Worm (Caenorhabditis elegans) whole organism, late embryonic: Measurements from ENCODE around the gene ttbk-8.2.

Experiments
- K02D7.2 ChIP-seq: sonication (generic microtip); optimal IDR thresholded peaks from 2 replicates; lab custom pipeline; 2017; ENCODE audit warnings: mild to moderate bottlenecking, missing genetic modification characterization, missing compliant biosample characterization
- ahr-1 ChIP-seq: sonication (generic microtip); optimal IDR thresholded peaks from 2 replicates; lab custom pipeline; 2016; ENCODE audit warnings: missing genetic modification characterization, missing compliant biosample characterization
- ama-1 ChIP-seq: fragments of 150-350 bp; optimal IDR thresholded peaks from 2 replicates; lab custom pipeline; 2014
- ceh-18 ChIP-seq: sonication (generic microtip); optimal IDR thresholded peaks from 2 replicates; lab custom pipeline; 2016; ENCODE audit warnings: missing genetic modification characterization, missing compliant biosample characterization
- ceh-19 ChIP-seq: fragments of 200-800 bp; sonication (Bioruptor generic); optimal IDR thresholded peaks from 2 replicates; lab custom pipeline; 2018; ENCODE audit warnings: mild to moderate bottlenecking, missing genetic modification characterization, missing compliant biosample characterization
- ets-4 ChIP-seq: sonication (generic microtip); optimal IDR thresholded peaks from 2 replicates; lab custom pipeline; 2016; ENCODE audit warnings: missing genetic modification characterization, missing compliant biosample characterization
- fkh-10 ChIP-seq: fragments of 150-350 bp; optimal IDR thresholded peaks from 2 replicates; lab custom pipeline; 2014; ENCODE audit warnings: missing biosample characterization, missing genetic modification reagents, missing genetic modification characterization
- lin-11 ChIP-seq: fragments of 200-800 bp; sonication (Bioruptor generic); optimal IDR thresholded peaks from 2 replicates; lab custom pipeline; 2018; ENCODE audit warnings: mild to moderate bottlenecking, missing genetic modification characterization, missing compliant biosample characterization
- nfya-1 ChIP-seq: sonication (generic microtip); optimal IDR thresholded peaks from 2 replicates; lab custom pipeline; 2017; ENCODE audit warnings: missing genetic modification characterization, mild to moderate bottlenecking, missing compliant biosample characterization, antibody characterized with exemption, moderate library complexity
- pha-4 ChIP-seq: fragments of 150-350 bp; optimal IDR thresholded peaks from 2 replicates; lab custom pipeline; 2018; ENCODE audit warnings: missing biosample characterization, missing genetic modification reagents, missing genetic modification characterization
- pqm-1 ChIP-seq: sonication (generic microtip); optimal IDR thresholded peaks from 2 replicates; lab custom pipeline; 2016; ENCODE audit warnings: missing genetic modification characterization, missing compliant biosample characterization
- tbx-7 ChIP-seq: sonication (generic microtip); optimal IDR thresholded peaks from 2 replicates; lab custom pipeline; 2016; ENCODE audit warnings: missing genotype, missing genetic modification characterization, missing compliant biosample characterization
- unc-55 ChIP-seq: sonication (generic microtip); optimal IDR thresholded peaks from 2 replicates; lab custom pipeline; 2017; ENCODE audit warnings: missing biosample characterization, missing genetic modification reagents, missing genetic modification characterization
- unc-86 ChIP-seq: sonication (generic microtip); optimal IDR thresholded peaks from 2 replicates; lab custom pipeline; 2016; ENCODE audit warnings: missing genetic modification characterization, missing compliant biosample characterization

- no peak for TF ChIP-seq ceh-18 (tag; lab: Kevin White, UChicago)
- TF ChIP-seq fkh-10 (GFP tag; lab: Kevin White, UChicago), result no peak
- no peak for TF ChIP-seq ahr-1 (tag; lab: Kevin White, UChicago)
- no peak for TF ChIP-seq K02D7.2
- no peak for TF ChIP-seq lin-11
- TF ChIP-seq ceh-19 (GFP tag; lab: Kevin White, UChicago), result no peak
- no peak for TF ChIP-seq unc-86 (tag; lab: Kevin White, UChicago)
- no peak for TF ChIP-seq pqm-1
- no peak for TF ChIP-seq ama-1
- TF ChIP-seq nfya-1 (tag; lab: Kevin White, UChicago), result no peak
- TF ChIP-seq pha-4 (tag; lab: Kevin White, UChicago), result no peak
- no peak for TF ChIP-seq ets-4
- no peak for TF ChIP-seq unc-55 (GFP tag; lab: Kevin White, UChicago)
- no peak for TF ChIP-seq tbx-7 (tag; lab: Kevin White, UChicago)
Observed at ce11 chrIV:5590120-5590519, 41.6 kb upstream of the ttbk-8.2 start.
